Fruit fly (Drosophila melanogaster) whole organism, prepupa: Measurements from ENCODE around the gene CG32669.
A peak's percentile ranks its signal among the peaks of the same experiment; 100 is the strongest.

Experiments used
- CG10631 ChIP-seq: fragments of 200-800 bp; sonication (Bioruptor generic); optimal IDR thresholded peaks from 2 replicates; lab custom pipeline; 2016; ENCODE audit warnings: missing biosample characterization, missing genetic modification characterization
- CG10669 ChIP-seq: fragments of 200-800 bp; sonication (Bioruptor generic); optimal IDR thresholded peaks from 3 replicates; lab custom pipeline; 2018; ENCODE audit warnings: missing biosample characterization, mild to moderate bottlenecking, missing genetic modification characterization, moderate library complexity
- CG11762 ChIP-seq: fragments of 200-800 bp; sonication (Bioruptor generic); optimal IDR thresholded peaks from 3 replicates; lab custom pipeline; 2016; ENCODE audit warnings: missing biosample characterization, missing genetic modification characterization; ENCODE audit not compliant: insufficient read depth
- CG11902 ChIP-seq: fragments of 200-800 bp; sonication (Bioruptor generic); optimal IDR thresholded peaks from 3 replicates; lab custom pipeline; 2016; ENCODE audit warnings: missing biosample characterization, missing genetic modification characterization
- CG1621 ChIP-seq: fragments of 200-800 bp; sonication (Bioruptor generic); optimal IDR thresholded peaks from 3 replicates; lab custom pipeline; 2018; ENCODE audit warnings: missing biosample characterization, mild to moderate bottlenecking, missing genetic modification characterization
- CG3032 ChIP-seq: fragments of 200-800 bp; optimal IDR thresholded peaks from 2 replicates; lab custom pipeline; 2019; ENCODE audit warnings: missing biosample characterization, mild to moderate bottlenecking, missing genetic modification characterization, moderate library complexity
- CG32006 ChIP-seq: fragments of 200-800 bp; sonication (Bioruptor generic); optimal IDR thresholded peaks from 3 replicates; lab custom pipeline; 2017; ENCODE audit warnings: missing biosample characterization, mild to moderate bottlenecking, missing genetic modification characterization
- CG3919 ChIP-seq: fragments of 200-800 bp; sonication (Bioruptor generic); optimal IDR thresholded peaks from 3 replicates; lab custom pipeline; 2016; ENCODE audit warnings: missing biosample characterization, missing genetic modification characterization
- CG7368 ChIP-seq: fragments of 200-800 bp; sonication (Bioruptor generic); optimal IDR thresholded peaks from 3 replicates; lab custom pipeline; 2016; ENCODE audit warnings: missing biosample characterization, missing genetic modification characterization
- CG8119 ChIP-seq: fragments of 200-800 bp; sonication (Bioruptor generic); IDR thresholded peaks from 3 replicates; pipeline ENCODE4 v1.3.6; 2022; ENCODE audit warnings: missing biosample characterization, missing genetic modification characterization
- CG8319 ChIP-seq: fragments of 200-800 bp; sonication (Bioruptor generic); optimal IDR thresholded peaks from 3 replicates; lab custom pipeline; 2016; ENCODE audit warnings: missing biosample characterization, missing genetic modification characterization
- Eip78C ChIP-seq: fragments of 200-800 bp; sonication (Bioruptor generic); peaks from one replicate; lab custom pipeline; 2016; ENCODE audit warnings: missing biosample characterization, missing genetic modification characterization
- Ets21C ChIP-seq: fragments of 200-800 bp; sonication (Bioruptor generic); optimal IDR thresholded peaks from 3 replicates; lab custom pipeline; 2016; ENCODE audit warnings: missing biosample characterization, missing genetic modification characterization
- Ets96B ChIP-seq: fragments of 200-800 bp; optimal IDR thresholded peaks from 2 replicates; lab custom pipeline; 2019; ENCODE audit warnings: missing biosample characterization, mild to moderate bottlenecking, missing genetic modification characterization, moderate library complexity
- Hr38 ChIP-seq: sonication (Bioruptor generic); optimal IDR thresholded peaks from 2 replicates; lab custom pipeline; 2016; ENCODE audit warnings: missing biosample characterization, missing genetic modification characterization
- Hr39 ChIP-seq: fragments of 200-800 bp; sonication (Bioruptor generic); optimal IDR thresholded peaks from 2 replicates; lab custom pipeline; 2016; ENCODE audit warnings: missing biosample characterization, missing genetic modification characterization
- Lpt ChIP-seq: fragments of 200-800 bp; sonication (Bioruptor generic); optimal IDR thresholded peaks from 3 replicates; lab custom pipeline; 2016; ENCODE audit warnings: missing biosample characterization, missing genetic modification characterization
- OdsH ChIP-seq: fragments of 200-800 bp; sonication (Bioruptor generic); optimal IDR thresholded peaks from 3 replicates; lab custom pipeline; 2016; ENCODE audit warnings: missing biosample characterization, missing genetic modification characterization
- Smox ChIP-seq: fragments of 200-800 bp; sonication (Bioruptor generic); optimal IDR thresholded peaks from 3 replicates; lab custom pipeline; 2016; ENCODE audit warnings: missing biosample characterization, missing genetic modification characterization
- Sox102F ChIP-seq: fragments of 200-800 bp; sonication (Bioruptor generic); optimal IDR thresholded peaks from 2 replicates; lab custom pipeline; 2016; ENCODE audit warnings: missing biosample characterization, mild to moderate bottlenecking, missing genetic modification characterization
- Sox14 ChIP-seq: fragments of 200-800 bp; sonication (Bioruptor generic); optimal IDR thresholded peaks from 3 replicates; lab custom pipeline; 2016; ENCODE audit warnings: missing biosample characterization, missing genetic modification characterization
- Sox15 ChIP-seq: fragments of 200-800 bp; sonication (Bioruptor generic); optimal IDR thresholded peaks from 3 replicates; lab custom pipeline; 2016; ENCODE audit warnings: missing biosample characterization, missing genetic modification characterization
- achi ChIP-seq: fragments of 200-800 bp; sonication (Bioruptor generic); optimal IDR thresholded peaks from 3 replicates; lab custom pipeline; 2016; ENCODE audit warnings: missing biosample characterization, missing genetic modification characterization
- cyc ChIP-seq: fragments of 200-800 bp; sonication (Bioruptor generic); optimal IDR thresholded peaks from 3 replicates; lab custom pipeline; 2016; ENCODE audit warnings: missing biosample characterization, missing genetic modification characterization
- dac ChIP-seq: fragments of 200-800 bp; sonication (Bioruptor generic); optimal IDR thresholded peaks from 2 replicates; lab custom pipeline; 2017; ENCODE audit warnings: missing biosample characterization, mild to moderate bottlenecking, missing genetic modification characterization
- fkh ChIP-seq: fragments of 200-800 bp; sonication (Bioruptor generic); optimal IDR thresholded peaks from 3 replicates; lab custom pipeline; 2017; ENCODE audit warnings: missing biosample characterization, mild to moderate bottlenecking, missing genetic modification characterization, moderate library complexity
- lz ChIP-seq: fragments of 200-800 bp; sonication (Bioruptor generic); optimal IDR thresholded peaks from 3 replicates; lab custom pipeline; 2016; ENCODE audit warnings: missing biosample characterization, missing genetic modification characterization
- pdm3 ChIP-seq: fragments of 200-800 bp; sonication (Bioruptor generic); optimal IDR thresholded peaks from 3 replicates; lab custom pipeline; 2016; ENCODE audit warnings: missing biosample characterization, missing genetic modification characterization
- ss ChIP-seq, 2 experiments: fragments of 200-800 bp; sonication (Bioruptor generic); optimal IDR thresholded peaks; 2 replicates in 1 of 2; 3 replicates in 1 of 2; lab custom pipeline; 2017 to 2018; ENCODE audit warnings: mild to moderate bottlenecking in 2 of 2, missing biosample characterization in 2 of 2, missing genetic modification characterization in 2 of 2, moderate library complexity in 1 of 2
- svp ChIP-seq: fragments of 200-800 bp; sonication (Bioruptor generic); peaks from one replicate; lab custom pipeline; 2016; ENCODE audit warnings: missing biosample characterization, missing genetic modification characterization
- topi ChIP-seq: fragments of 200-800 bp; sonication (Bioruptor generic); optimal IDR thresholded peaks from 3 replicates; lab custom pipeline; 2016; ENCODE audit warnings: missing biosample characterization, missing genetic modification characterization

CG32669 gene

DNA sequence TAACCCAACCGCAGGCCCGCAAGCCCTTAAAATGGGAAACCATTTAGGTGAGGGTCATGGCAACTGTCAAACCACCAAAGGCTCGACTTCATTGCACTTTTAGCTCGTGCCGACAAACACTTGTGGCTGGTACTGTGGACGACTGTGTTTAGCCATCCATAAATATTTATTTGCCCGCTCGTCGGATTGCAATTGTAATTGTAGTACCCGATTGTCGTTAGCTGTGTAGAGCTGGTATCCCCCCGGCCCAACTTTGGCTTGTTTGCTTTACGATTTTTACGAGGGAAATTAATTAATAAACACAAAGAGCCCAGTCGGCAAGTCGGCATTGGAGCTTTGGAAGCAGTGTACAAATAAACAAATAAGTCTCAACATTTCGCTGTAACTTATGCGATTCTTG, 375 bp upstream of the CG32669 start:
- TF ChIP-seq CG11762 (GFP tag; lab: Kevin White, UChicago) = no peak
- no peak for TF ChIP-seq CG10669 (GFP tag; lab: Kevin White, UChicago)
- no peak for TF ChIP-seq Smox (GFP tag; lab: Kevin White, UChicago)
- no peak for TF ChIP-seq CG3919 (GFP tag; lab: Kevin White, UChicago)
- no peak for TF ChIP-seq Hr39
- no peak for TF ChIP-seq pdm3 (GFP tag; lab: Kevin White, UChicago)
- TF ChIP-seq CG1621 (tag; lab: Kevin White, UChicago) = no peak
- no peak for TF ChIP-seq CG3032 (tag; lab: Kevin White, UChicago)
- no peak for TF ChIP-seq CG7368 (GFP tag; lab: Kevin White, UChicago)
- no peak for TF ChIP-seq fkh (GFP tag; lab: Kevin White, UChicago)
- no peak for TF ChIP-seq CG8119 (GFP tag; lab: Robert Waterston, UW)
- TF ChIP-seq lz (GFP tag; lab: Kevin White, UChicago) = no peak
- TF ChIP-seq Sox15 (GFP tag; lab: Kevin White, UChicago) = no peak
- no peak for TF ChIP-seq CG11902
- no peak for TF ChIP-seq Sox14
- TF ChIP-seq CG10631 (GFP tag; lab: Kevin White, UChicago) = no peak
- no peak for TF ChIP-seq Hr38 (GFP tag; lab: Kevin White, UChicago)

DNA sequence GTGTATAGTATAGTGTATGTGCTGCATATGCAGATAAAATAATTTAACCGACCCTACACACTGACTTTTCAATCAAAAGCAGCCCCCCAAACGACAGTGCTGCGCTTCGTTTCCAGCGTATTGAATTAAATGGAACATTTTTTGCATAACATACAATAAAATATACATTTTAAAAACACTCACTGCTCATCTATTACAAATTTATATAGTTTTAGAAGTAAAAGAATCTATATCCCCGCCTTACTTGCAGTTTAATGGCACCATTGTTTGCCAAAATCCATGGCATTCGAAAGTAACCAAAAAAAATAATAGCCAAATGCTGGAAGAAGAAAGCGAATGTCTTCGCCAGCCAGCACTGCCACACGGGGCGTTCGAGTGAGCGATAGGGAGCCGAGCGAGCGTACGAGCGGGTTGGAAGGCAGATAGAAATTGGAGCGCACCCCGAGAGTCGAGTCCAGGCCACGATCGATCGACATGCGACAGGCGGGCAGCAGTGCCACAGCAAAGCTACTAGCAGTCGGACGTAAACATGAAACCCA, 3.1 kb downstream of the CG32669 start, which contains the start of gene CG15209:
TSS of gene CG15209 (plus strand) at position 489 of the 539 bp plus-strand sequence.
- TF ChIP-seq Lpt (GFP tag; lab: Kevin White, UChicago) = no peak
- TF ChIP-seq ss (GFP tag; optimal IDR thresholded peaks at IDR 0.05; lab: Kevin White, UChicago) = peak in 1 of 2 experiments; percentile 5
- TF ChIP-seq OdsH (GFP tag; lab: Kevin White, UChicago) = no peak
- TF ChIP-seq CG32006 (GFP tag; lab: Kevin White, UChicago) = peak; percentile 30
- peak; percentile 0 for TF ChIP-seq lz (GFP tag; lab: Kevin White, UChicago)
- TF ChIP-seq svp (GFP tag; lab: Kevin White, UChicago) = peak; percentile 73
- TF ChIP-seq Eip78C (GFP tag; lab: Kevin White, UChicago) = peak; percentile 51
- TF ChIP-seq topi (GFP tag; lab: Kevin White, UChicago) = peak; percentile 16

- TF ChIP-seq Sox102F (GFP tag; lab: Kevin White, UChicago) = no peak
- peak; percentile 26 for TF ChIP-seq svp (GFP tag; lab: Kevin White, UChicago)
- TF ChIP-seq fkh (GFP tag; lab: Kevin White, UChicago) = peak; percentile 42
Measured at dm6 chrX:10840892-10841564, 3.9 kb downstream of the CG32669 start.

- TF ChIP-seq fkh (GFP tag; lab: Kevin White, UChicago) (peak; percentile 27), Ets21C (no peak), Eip78C (GFP tag; lab: Kevin White, UChicago) (peak; percentile 29), svp (GFP tag; lab: Kevin White, UChicago) (peak; percentile 53), ss (GFP tag; optimal IDR thresholded peaks at IDR 0.05; lab: Kevin White, UChicago) (no peak)
Measured at dm6 chrX:10838962-10839361, 5.9 kb downstream of the CG32669 start, which contains the start of gene CG15210. Gene CG15210 (plus strand): TSS chrX:10839230.

DNA sequence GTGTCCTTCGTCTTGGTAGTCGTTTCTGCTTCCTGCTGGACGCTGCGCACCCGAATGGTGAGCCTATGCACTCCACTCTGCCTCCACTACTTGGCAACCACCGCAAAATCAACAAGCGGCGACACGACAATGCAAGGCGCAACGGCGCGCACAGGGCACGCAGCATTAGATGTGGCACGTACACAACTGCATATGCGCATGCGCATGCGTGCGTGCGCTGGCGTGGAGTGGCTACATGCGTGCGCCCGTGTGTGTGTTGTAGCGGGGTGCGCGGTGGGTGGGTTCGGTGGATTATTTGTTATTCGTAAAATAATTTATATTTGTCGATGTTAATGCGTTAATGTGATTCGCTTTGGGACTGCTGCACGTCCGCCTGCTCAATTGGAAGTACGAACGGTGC, 9.2 kb downstream of the CG32669 start:
- TF ChIP-seq ss (GFP tag; optimal IDR thresholded peaks at IDR 0.05; lab: Kevin White, UChicago) (no peak), cyc (GFP tag; lab: Kevin White, UChicago) (no peak), dac (GFP tag; lab: Kevin White, UChicago) (no peak), Lpt (GFP tag; lab: Kevin White, UChicago) (no peak), achi (GFP tag; lab: Kevin White, UChicago) (no peak), CG8319 (no peak), Ets96B (tag; lab: Kevin White, UChicago) (no peak)
